Worm (Caenorhabditis elegans) whole organism, midembryonic: ENCODE data around the gene fbxa-192.

Experiments
- cog-1 ChIP-seq: sonication (generic microtip); optimal IDR thresholded peaks from 2 replicates; lab custom pipeline; 2016; ENCODE audit warnings: missing genetic modification characterization, missing compliant biosample characterization
- flt-1 ChIP-seq: fragments of 200-800 bp; sonication (Bioruptor generic); IDR thresholded peaks from 2 replicates; pipeline ENCODE4 v1.3.6; 2022; ENCODE audit warnings: missing genetic modification characterization, missing compliant biosample characterization
- klf-2 ChIP-seq: fragments of 200-800 bp; sonication (Bioruptor generic); conservative IDR thresholded peaks from 2 replicates; pipeline ENCODE4 v1.3.6; 2022; ENCODE audit warnings: missing genetic modification reagents, missing genetic modification characterization, missing compliant biosample characterization
- med-1 ChIP-seq: sonication (generic microtip); optimal IDR thresholded peaks from 2 replicates; lab custom pipeline; 2017; ENCODE audit warnings: missing genetic modification characterization, mild to moderate bottlenecking, missing compliant biosample characterization, antibody characterized with exemption, missing genetic modification reagents; ENCODE audit not compliant: insufficient read depth
- ref-1 ChIP-seq: fragments of 200-800 bp; sonication (Bioruptor generic); conservative IDR thresholded peaks from 2 replicates; pipeline ENCODE4 v1.3.6; 2022; ENCODE audit warnings: missing genetic modification reagents, missing genetic modification characterization, missing compliant biosample characterization
- tab-1 ChIP-seq: fragments of 200-800 bp; sonication (Bioruptor generic); IDR thresholded peaks from 2 replicates; pipeline ENCODE4 v1.3.6; 2022; ENCODE audit warnings: missing genetic modification characterization, missing compliant biosample characterization
- ztf-23 ChIP-seq: fragments of 200-800 bp; sonication (Bioruptor generic); IDR thresholded peaks from 2 replicates; pipeline ENCODE4 v1.3.6; 2022; ENCODE audit warnings: missing genetic modification reagents, missing genetic modification characterization, missing compliant biosample characterization
- ztf-29 ChIP-seq: fragments of 200-800 bp; sonication (Bioruptor generic); IDR thresholded peaks from 2 replicates; pipeline ENCODE4 v1.3.6; 2022; ENCODE audit warnings: missing genetic modification reagents, missing genetic modification characterization, missing compliant biosample characterization

DNA sequence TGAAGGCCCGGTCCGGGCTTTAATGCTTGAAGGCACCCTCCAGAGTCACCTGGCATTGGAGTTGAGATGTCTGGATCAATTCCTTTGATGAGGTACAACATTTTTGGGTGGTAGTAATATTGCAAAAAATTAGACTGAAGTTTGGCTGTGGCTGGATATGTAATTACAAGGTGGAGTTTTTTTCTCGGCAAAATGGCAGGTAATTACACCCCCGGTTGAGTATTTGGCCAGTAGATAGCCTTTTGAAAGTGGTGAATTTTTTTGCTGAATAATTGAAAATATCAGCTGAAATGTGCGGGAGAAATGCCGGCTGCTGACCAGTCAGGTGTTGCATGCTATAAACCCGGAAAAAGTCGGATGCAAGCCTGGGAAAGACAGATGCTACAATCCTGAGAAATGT lies 48.8 kb upstream of the fbxa-192 start, which contains the start of gene Y26G10.4:
- no peak for TF ChIP-seq ztf-23 (GFP tag; lab: Robert Waterston, UW)
- TF ChIP-seq ztf-29 (GFP tag; lab: Robert Waterston, UW) = no peak
- no peak for TF ChIP-seq ref-1 (GFP tag; lab: Robert Waterston, UW)
- no peak for TF ChIP-seq klf-2 (GFP tag; lab: Robert Waterston, UW)
- no peak for TF ChIP-seq flt-1 (GFP tag; lab: Robert Waterston, UW)
- no peak for TF ChIP-seq med-1
- no peak for TF ChIP-seq cog-1 (tag; lab: Kevin White, UChicago)
- TF ChIP-seq tab-1 = no peak
